Worm (Caenorhabditis elegans) whole organism, L3 larva: Measurements from ENCODE around the gene pdi-2.

Source experiments
- nhr-11 ChIP-seq: fragments of 150-350 bp; optimal IDR thresholded peaks from 2 replicates; lab custom pipeline; 2014; ENCODE audit warnings: missing biosample characterization, missing genetic modification characterization
- tbx-2 ChIP-seq: sonication (generic microtip); optimal IDR thresholded peaks from 2 replicates; lab custom pipeline; 2016; ENCODE audit warnings: mild to moderate bottlenecking, missing genetic modification characterization, missing compliant biosample characterization

- TF ChIP-seq tbx-2 (tag; lab: Kevin White, UChicago) (no peak), nhr-11 (tag; lab: Kevin White, UChicago) (no peak)
These were observed 20.7 kb upstream of the pdi-2 start for ce11 chrX:4503259-4503658.
